Worm (Caenorhabditis elegans) whole organism, mixed stage, embryonic: Measurements from ENCODE around the gene srx-44.

ENCODE experiments used
- blmp-1 ChIP-seq: fragments of 150-350 bp; optimal IDR thresholded peaks from 2 replicates; lab custom pipeline; 2014; ENCODE audit warnings: missing biosample characterization, missing genetic modification characterization
- nhr-12 ChIP-seq: fragments of 150-350 bp; optimal IDR thresholded peaks from 2 replicates; lab custom pipeline; 2014; ENCODE audit warnings: missing biosample characterization, missing genetic modification characterization
- nhr-28 ChIP-seq: fragments of 150-350 bp; optimal IDR thresholded peaks from 2 replicates; lab custom pipeline; 2014; ENCODE audit warnings: missing biosample characterization, missing genetic modification characterization
- tbx-8 ChIP-seq: fragments of 200-800 bp; sonication (Bioruptor generic); optimal IDR thresholded peaks from 2 replicates; lab custom pipeline; 2018; ENCODE audit warnings: mild to moderate bottlenecking, missing genetic modification characterization, moderate library complexity, missing compliant biosample characterization
- unc-62 ChIP-seq: fragments of 150-350 bp; optimal IDR thresholded peaks from 2 replicates; lab custom pipeline; 2014; ENCODE audit warnings: missing biosample characterization, missing genetic modification reagents, missing genetic modification characterization

DNA sequence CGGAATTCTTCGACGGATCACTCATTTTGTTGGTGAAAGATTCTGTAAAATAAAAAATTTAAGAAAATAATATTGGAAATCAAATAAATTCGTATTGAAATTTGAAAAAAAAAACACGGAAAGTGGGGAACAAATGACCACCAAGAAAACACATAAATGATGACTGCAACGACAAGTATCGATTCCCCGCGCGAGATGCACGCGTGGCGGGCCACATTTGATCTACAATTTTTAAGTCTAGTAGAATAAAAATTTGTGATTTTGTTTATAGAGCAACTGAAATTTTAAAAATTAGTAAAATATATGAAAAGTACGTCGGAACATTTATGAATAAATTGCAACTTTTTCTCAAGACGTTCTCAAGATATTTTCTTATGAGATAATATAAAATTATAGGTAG lies 34.9 kb downstream of the srx-44 start, which contains the start of gene F14H3.4:
- TF ChIP-seq tbx-8 (GFP tag; lab: Kevin White, UChicago) (no peak), nhr-12 (tag; lab: Kevin White, UChicago) (no peak), unc-62 (GFP tag; lab: Kevin White, UChicago) (no peak), blmp-1 (tag; lab: Kevin White, UChicago) (no peak), nhr-28 (tag; lab: Kevin White, UChicago) (no peak)
